Worm (Caenorhabditis elegans): ENCODE data around the gene pals-28.

Gene pals-28

ce11 chrIII:4391938-4392337 lies 7.4 kb downstream of the pals-28 start:
- no peak for TF ChIP-seq F52B5.7 (tag; optimal IDR thresholded peaks at IDR 0.05)
- no peak for TF ChIP-seq hlh-12 (tag; optimal IDR thresholded peaks at IDR 0.05)
- TF ChIP-seq ama-1 (optimal IDR thresholded peaks at IDR 0.05), result no peak
- no peak for TF ChIP-seq ama-1 (GFP tag; optimal IDR thresholded peaks at IDR 0.05)
- TF ChIP-seq dpl-1 (GFP tag; optimal IDR thresholded peaks at IDR 0.05), result no peak
- TF ChIP-seq hmg-20 (GFP tag; IDR thresholded peaks at IDR 0.05), result no peak
- no peak for TF ChIP-seq attf-5 (GFP tag; optimal IDR thresholded peaks at IDR 0.05)
- TF ChIP-seq gei-17 (GFP tag; optimal IDR thresholded peaks at IDR 0.05), result no peak
- no peak for TF ChIP-seq hmg-1.2 (GFP tag; IDR thresholded peaks at IDR 0.05)
- no peak for TF ChIP-seq F49E8.2 (tag; optimal IDR thresholded peaks at IDR 0.05; ENCODE audit: insufficient read depth)
- TF ChIP-seq tbx-9 (tag; optimal IDR thresholded peaks at IDR 0.05; ENCODE audit: borderline replicate concordance), result no peak
- TF ChIP-seq athp-1 (tag; optimal IDR thresholded peaks at IDR 0.05), result no peak
- TF ChIP-seq nfya-1 (tag; optimal IDR thresholded peaks at IDR 0.05; ENCODE audit: borderline replicate concordance, insufficient read depth), result no peak
- no peak for TF ChIP-seq ceh-91 (GFP tag; IDR thresholded peaks at IDR 0.05)
- TF ChIP-seq ceh-100 (GFP tag; IDR thresholded peaks at IDR 0.05), result no peak
- TF ChIP-seq nhr-179 (tag; optimal IDR thresholded peaks at IDR 0.05), result no peak
- no peak for TF ChIP-seq unc-130 (GFP tag; optimal IDR thresholded peaks at IDR 0.05)
- no peak for TF ChIP-seq B0261.1 (tag; optimal IDR thresholded peaks at IDR 0.05)
- TF ChIP-seq tlf-1 (GFP tag; optimal IDR thresholded peaks at IDR 0.05), result no peak

ce11 chrIII:4394496-4394895 lies 9.9 kb downstream of the pals-28 start, which contains the start of gene R07E5.4:
TSS of gene R07E5.4 (plus strand) at chrIII:4394796.
- no peak for TF ChIP-seq xnd-1 (tag; optimal IDR thresholded peaks at IDR 0.05)
- TF ChIP-seq nfyb-1 (GFP tag; IDR thresholded peaks at IDR 0.05), result no peak
- TF ChIP-seq akir-1 (GFP tag; optimal IDR thresholded peaks at IDR 0.05), result no peak
- no peak for TF ChIP-seq ekl-4 (GFP tag; IDR thresholded peaks at IDR 0.05)
- TF ChIP-seq chd-7 (tag; optimal IDR thresholded peaks at IDR 0.05), result no peak
- no peak for TF ChIP-seq lin-40 (tag; optimal IDR thresholded peaks at IDR 0.05)
- TF ChIP-seq F57C9.4 (tag; optimal IDR thresholded peaks at IDR 0.05), result no peak
- TF ChIP-seq snpc-3.4 (tag; optimal IDR thresholded peaks at IDR 0.05), result no peak
- no peak for TF ChIP-seq nhr-120 (GFP tag; IDR thresholded peaks at IDR 0.05)
- no peak for TF ChIP-seq snpc-1.1 (tag; optimal IDR thresholded peaks at IDR 0.05; ENCODE audit: insufficient read depth)
- no peak for TF ChIP-seq snpc-4 (GFP tag; optimal IDR thresholded peaks at IDR 0.05)
- TF ChIP-seq snpc-4 (tag; optimal IDR thresholded peaks at IDR 0.05), result no peak
- TF ChIP-seq D2030.7 (GFP tag; IDR thresholded peaks at IDR 0.05), result no peak
- no peak for TF ChIP-seq F10E7.11 (tag; optimal IDR thresholded peaks at IDR 0.05)
- no peak for TF ChIP-seq F23B12.7 (tag; optimal IDR thresholded peaks at IDR 0.05; ENCODE audit: insufficient read depth)
- TF ChIP-seq zfh-2 (GFP tag; conservative IDR thresholded peaks at IDR 0.05), result no peak
- TF ChIP-seq Y79H2A.3 (GFP tag; conservative IDR thresholded peaks at IDR 0.05), result no peak
- no peak for TF ChIP-seq mxl-1 (tag; optimal IDR thresholded peaks at IDR 0.05)
- TF ChIP-seq ceh-58 (GFP tag; IDR thresholded peaks at IDR 0.05), result no peak
- no peak for TF ChIP-seq hrde-1 (tag; optimal IDR thresholded peaks at IDR 0.05; ENCODE audit: borderline replicate concordance)
- TF ChIP-seq tlf-1 (GFP tag; optimal IDR thresholded peaks at IDR 0.05), result no peak
